Worm (Caenorhabditis elegans) whole organism, late embryonic: ENCODE results near the gene F26D2.14.

Source experiments
- C38D4.7 ChIP-seq: fragments of 200-800 bp; sonication (Bioruptor generic); optimal IDR thresholded peaks from 2 replicates; lab custom pipeline; 2018; ENCODE audit warnings: mild to moderate bottlenecking, missing genetic modification characterization, moderate library complexity, missing compliant biosample characterization
- K02D7.2 ChIP-seq: sonication (generic microtip); optimal IDR thresholded peaks from 2 replicates; lab custom pipeline; 2017; ENCODE audit warnings: mild to moderate bottlenecking, missing genetic modification characterization, missing compliant biosample characterization
- T23F11.4 ChIP-seq: fragments of 200-800 bp; sonication (Bioruptor generic); optimal IDR thresholded peaks from 2 replicates; lab custom pipeline; 2018; ENCODE audit warnings: mild to moderate bottlenecking, missing genetic modification characterization, missing compliant biosample characterization
- Y22D7AL.16 ChIP-seq: sonication (generic microtip); optimal IDR thresholded peaks from 2 replicates; lab custom pipeline; 2016; ENCODE audit warnings: missing genetic modification characterization, missing compliant biosample characterization
- ceh-18 ChIP-seq: sonication (generic microtip); optimal IDR thresholded peaks from 2 replicates; lab custom pipeline; 2016; ENCODE audit warnings: missing genetic modification characterization, missing compliant biosample characterization
- ceh-2 ChIP-seq: sonication (generic microtip); optimal IDR thresholded peaks from 2 replicates; lab custom pipeline; 2016; ENCODE audit warnings: missing genotype, missing genetic modification characterization, missing compliant biosample characterization
- ceh-22 ChIP-seq: sonication (generic microtip); optimal IDR thresholded peaks from 2 replicates; lab custom pipeline; 2017; ENCODE audit warnings: missing biosample characterization, missing genetic modification characterization
- ceh-24 ChIP-seq: sonication (generic microtip); optimal IDR thresholded peaks from 2 replicates; lab custom pipeline; 2016; ENCODE audit warnings: mild to moderate bottlenecking, missing genetic modification characterization, missing compliant biosample characterization
- ceh-30 ChIP-seq: fragments of 150-350 bp; optimal IDR thresholded peaks from 2 replicates; lab custom pipeline; 2014; ENCODE audit warnings: missing biosample characterization, missing genetic modification characterization
- ceh-31 ChIP-seq: sonication (generic microtip); optimal IDR thresholded peaks from 2 replicates; lab custom pipeline; 2016; ENCODE audit warnings: missing genetic modification characterization, missing compliant biosample characterization
- ceh-48 ChIP-seq: sonication (generic microtip); optimal IDR thresholded peaks from 2 replicates; lab custom pipeline; 2016; ENCODE audit warnings: missing genetic modification characterization, inconsistent platforms, missing compliant biosample characterization
- ceh-9 ChIP-seq: sonication (generic microtip); optimal IDR thresholded peaks from 2 replicates; lab custom pipeline; 2016; ENCODE audit warnings: mild to moderate bottlenecking, missing genetic modification characterization, inconsistent platforms, missing compliant biosample characterization
- che-1 ChIP-seq: sonication (generic microtip); optimal IDR thresholded peaks from 2 replicates; lab custom pipeline; 2016; ENCODE audit warnings: mild to moderate bottlenecking, missing genetic modification characterization, missing compliant biosample characterization
- dmd-4 ChIP-seq: sonication (generic microtip); optimal IDR thresholded peaks from 2 replicates; lab custom pipeline; 2016; ENCODE audit warnings: borderline replicate concordance, missing genetic modification characterization, missing compliant biosample characterization
- dve-1 ChIP-seq: sonication (generic microtip); optimal IDR thresholded peaks from 2 replicates; lab custom pipeline; 2017; ENCODE audit warnings: antibody characterized with exemption, mild to moderate bottlenecking, missing genetic modification characterization, missing compliant biosample characterization
- elt-2 ChIP-seq: sonication (generic microtip); optimal IDR thresholded peaks from 2 replicates; lab custom pipeline; 2016; ENCODE audit warnings: missing genetic modification reagents, missing genetic modification characterization, missing compliant biosample characterization
- ets-4 ChIP-seq: sonication (generic microtip); optimal IDR thresholded peaks from 2 replicates; lab custom pipeline; 2016; ENCODE audit warnings: missing genetic modification characterization, missing compliant biosample characterization
- eyg-1 ChIP-seq: sonication (generic microtip); optimal IDR thresholded peaks from 2 replicates; lab custom pipeline; 2016; ENCODE audit warnings: missing genotype, missing genetic modification characterization, missing compliant biosample characterization
- fax-1 ChIP-seq: sonication (generic microtip); optimal IDR thresholded peaks from 2 replicates; lab custom pipeline; 2016; ENCODE audit warnings: missing genotype, missing genetic modification characterization, missing compliant biosample characterization
- gmeb-2 ChIP-seq: sonication (generic microtip); optimal IDR thresholded peaks from 2 replicates; lab custom pipeline; 2016; ENCODE audit warnings: missing genetic modification characterization, inconsistent platforms, missing compliant biosample characterization
- hlh-13 ChIP-seq: fragments of 200-800 bp; sonication (Bioruptor generic); optimal IDR thresholded peaks from 2 replicates; lab custom pipeline; 2018; ENCODE audit warnings: mild to moderate bottlenecking, missing genetic modification characterization, missing compliant biosample characterization
- hlh-15 ChIP-seq: sonication (generic microtip); optimal IDR thresholded peaks from 2 replicates; lab custom pipeline; 2016; ENCODE audit warnings: missing genetic modification characterization, missing compliant biosample characterization
- hlh-6 ChIP-seq: sonication (generic microtip); optimal IDR thresholded peaks from 2 replicates; lab custom pipeline; 2016; ENCODE audit warnings: missing genotype, missing genetic modification characterization, missing compliant biosample characterization
- hlh-8 ChIP-seq: sonication (generic microtip); optimal IDR thresholded peaks from 2 replicates; lab custom pipeline; 2016; ENCODE audit warnings: missing genotype, missing genetic modification characterization, missing compliant biosample characterization
- lim-6 ChIP-seq: sonication (generic microtip); optimal IDR thresholded peaks from 2 replicates; lab custom pipeline; 2016; ENCODE audit warnings: missing genetic modification characterization, missing compliant biosample characterization
- mec-3 ChIP-seq: sonication (generic microtip); optimal IDR thresholded peaks from 2 replicates; lab custom pipeline; 2016; ENCODE audit warnings: borderline replicate concordance, missing genetic modification characterization, missing compliant biosample characterization
- nfya-1 ChIP-seq: sonication (generic microtip); optimal IDR thresholded peaks from 2 replicates; lab custom pipeline; 2017; ENCODE audit warnings: missing genetic modification characterization, mild to moderate bottlenecking, missing compliant biosample characterization, antibody characterized with exemption, moderate library complexity
- nhr-11 ChIP-seq: fragments of 150-350 bp; optimal IDR thresholded peaks from 2 replicates; lab custom pipeline; 2014; ENCODE audit warnings: missing biosample characterization, missing genetic modification characterization
- npax-4 ChIP-seq: sonication (generic microtip); optimal IDR thresholded peaks from 2 replicates; lab custom pipeline; 2016; ENCODE audit warnings: missing genetic modification characterization, missing compliant biosample characterization
- pag-3 ChIP-seq: sonication (generic microtip); optimal IDR thresholded peaks from 2 replicates; lab custom pipeline; 2016; ENCODE audit warnings: missing compliant biosample characterization, missing genetic modification characterization, borderline replicate concordance
- pat-9 ChIP-seq: fragments of 200-800 bp; sonication (Bioruptor generic); optimal IDR thresholded peaks from 2 replicates; lab custom pipeline; 2018; ENCODE audit warnings: mild to moderate bottlenecking, missing genetic modification characterization, moderate library complexity, missing compliant biosample characterization
- pax-1 ChIP-seq: fragments of 150-350 bp; optimal IDR thresholded peaks from 2 replicates; lab custom pipeline; 2014; ENCODE audit warnings: missing biosample characterization, missing genetic modification characterization
- pha-2 ChIP-seq: sonication (generic microtip); optimal IDR thresholded peaks from 2 replicates; lab custom pipeline; 2017; ENCODE audit warnings: mild to moderate bottlenecking, missing genetic modification characterization, missing compliant biosample characterization
- pqm-1 ChIP-seq: sonication (generic microtip); optimal IDR thresholded peaks from 2 replicates; lab custom pipeline; 2016; ENCODE audit warnings: missing genetic modification characterization, missing compliant biosample characterization
- pros-1 ChIP-seq: fragments of 150-350 bp; optimal IDR thresholded peaks from 2 replicates; lab custom pipeline; 2014; ENCODE audit warnings: missing biosample characterization, missing genetic modification reagents, missing genetic modification characterization
- ref-2 ChIP-seq: sonication (generic microtip); optimal IDR thresholded peaks from 2 replicates; lab custom pipeline; 2016; ENCODE audit warnings: missing genetic modification characterization, missing compliant biosample characterization
- rnt-1 ChIP-seq: sonication (generic microtip); optimal IDR thresholded peaks from 2 replicates; lab custom pipeline; 2016; ENCODE audit warnings: missing genetic modification characterization, missing compliant biosample characterization
- sdc-2 ChIP-seq: sonication (generic microtip); optimal IDR thresholded peaks from 2 replicates; lab custom pipeline; 2016; ENCODE audit warnings: missing genotype, missing genetic modification characterization, missing compliant biosample characterization
- sox-4 ChIP-seq: sonication (generic microtip); optimal IDR thresholded peaks from 2 replicates; lab custom pipeline; 2017; ENCODE audit warnings: mild to moderate bottlenecking, missing genetic modification characterization, inconsistent platforms, missing compliant biosample characterization
- tbx-2 ChIP-seq: sonication (generic microtip); optimal IDR thresholded peaks from 2 replicates; lab custom pipeline; 2016; ENCODE audit warnings: missing genetic modification characterization, missing compliant biosample characterization
- unc-3 ChIP-seq, 2 experiments: fragments of 200-800 bp in 1 of 2; sonication (Bioruptor generic) in 1 of 2; sonication (generic microtip) in 1 of 2; conservative IDR thresholded peaks in 1 of 2; optimal IDR thresholded peaks in 1 of 2; 2 replicates each; pipeline versions ENCODE4 v1.3.6 to Lab custom; 2016 to 2022; ENCODE audit warnings: missing compliant biosample characterization in 2 of 2, missing genetic modification characterization in 2 of 2, missing genetic modification reagents in 1 of 2
- unc-42 ChIP-seq: sonication (generic microtip); optimal IDR thresholded peaks from 2 replicates; lab custom pipeline; 2016; ENCODE audit warnings: missing genotype, missing genetic modification characterization, missing compliant biosample characterization
- unc-55 ChIP-seq: sonication (generic microtip); optimal IDR thresholded peaks from 2 replicates; lab custom pipeline; 2017; ENCODE audit warnings: missing biosample characterization, missing genetic modification reagents, missing genetic modification characterization
- unc-86 ChIP-seq: sonication (generic microtip); optimal IDR thresholded peaks from 2 replicates; lab custom pipeline; 2016; ENCODE audit warnings: missing genetic modification characterization, missing compliant biosample characterization
- zip-5 ChIP-seq: sonication (generic microtip); optimal IDR thresholded peaks from 2 replicates; lab custom pipeline; 2016; ENCODE audit warnings: missing genetic modification characterization, missing compliant biosample characterization

The F26D2.14 gene

DNA sequence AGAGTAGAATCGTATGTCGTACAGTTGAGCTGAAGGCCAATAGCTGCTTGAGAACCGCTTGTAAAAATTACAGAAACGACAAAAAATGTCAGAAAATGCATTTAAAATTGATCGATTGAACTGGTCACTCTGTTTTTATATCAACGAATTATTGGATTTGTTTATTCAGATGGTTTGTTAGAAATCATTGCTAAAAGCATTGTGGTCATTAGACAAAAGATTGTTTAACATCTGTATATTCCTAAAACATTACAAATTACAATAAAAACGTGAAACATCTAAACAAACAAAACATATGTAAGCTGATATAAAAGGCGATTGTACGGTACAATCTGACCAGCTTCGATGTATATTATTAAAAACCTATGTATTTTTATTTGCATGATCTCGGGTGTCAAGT is at the start of gene F26D2.14, which contains the start of gene F26D2.13:
F26D2.14 (plus strand) TSS at position 346 of the 400 bp plus-strand sequence.
F26D2.13 (minus strand) TSS at position 101 of the 400 bp plus-strand sequence.
- TF ChIP-seq tbx-2 (tag; lab: Kevin White, UChicago) (no peak), pqm-1 (no peak), sdc-2 (tag; lab: Kevin White, UChicago) (no peak), ceh-18 (tag; lab: Kevin White, UChicago) (no peak), ets-4 (tag; lab: Kevin White, UChicago) (no peak), hlh-15 (tag; lab: Kevin White, UChicago) (no peak), ceh-31 (tag; lab: Kevin White, UChicago) (no peak), ceh-2 (tag; lab: Kevin White, UChicago) (no peak), gmeb-2 (tag; lab: Kevin White, UChicago) (no peak), elt-2 (tag; lab: Kevin White, UChicago) (no peak), ref-2 (tag; lab: Kevin White, UChicago) (no peak), hlh-8 (no peak), pag-3 (no peak)

DNA sequence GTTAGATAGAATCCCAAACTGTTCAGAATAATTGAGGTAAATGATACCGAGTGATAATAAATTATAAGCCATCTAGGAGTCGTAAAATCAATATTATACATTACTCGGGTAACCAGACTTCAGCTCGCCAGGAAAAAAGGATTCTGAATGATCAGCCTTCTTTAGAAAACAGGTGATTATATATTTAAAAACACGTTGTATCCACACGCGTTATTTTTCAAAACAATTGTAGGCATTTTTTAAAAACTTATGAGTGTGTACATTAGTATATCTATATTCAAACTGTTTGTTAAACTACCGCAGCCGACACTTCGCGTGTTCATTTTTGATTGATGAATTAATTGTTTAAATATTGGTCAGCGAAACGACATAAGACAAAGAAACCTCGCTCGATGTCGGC is 47.4 kb upstream of the F26D2.14 start, which contains the start of gene sri-65:
sri-65 (minus strand) TSS at position 101 of the 400 bp plus-strand sequence.
- TF ChIP-seq unc-86 (tag; lab: Kevin White, UChicago) (no peak), pat-9 (tag; lab: Kevin White, UChicago) (no peak), ceh-48 (tag; lab: Kevin White, UChicago) (no peak), hlh-6 (tag; lab: Kevin White, UChicago) (no peak), fax-1 (no peak), pha-2 (tag; lab: Kevin White, UChicago) (no peak), ref-2 (tag; lab: Kevin White, UChicago) (no peak), hlh-15 (tag; lab: Kevin White, UChicago) (no peak), C38D4.7 (GFP tag; lab: Kevin White, UChicago) (no peak), nhr-11 (tag; lab: Kevin White, UChicago) (no peak), ceh-24 (tag; lab: Kevin White, UChicago) (no peak), che-1 (tag; lab: Kevin White, UChicago) (no peak), hlh-13 (no peak), eyg-1 (tag; lab: Kevin White, UChicago) (no peak), sdc-2 (tag; lab: Kevin White, UChicago) (no peak), pag-3 (no peak)

DNA sequence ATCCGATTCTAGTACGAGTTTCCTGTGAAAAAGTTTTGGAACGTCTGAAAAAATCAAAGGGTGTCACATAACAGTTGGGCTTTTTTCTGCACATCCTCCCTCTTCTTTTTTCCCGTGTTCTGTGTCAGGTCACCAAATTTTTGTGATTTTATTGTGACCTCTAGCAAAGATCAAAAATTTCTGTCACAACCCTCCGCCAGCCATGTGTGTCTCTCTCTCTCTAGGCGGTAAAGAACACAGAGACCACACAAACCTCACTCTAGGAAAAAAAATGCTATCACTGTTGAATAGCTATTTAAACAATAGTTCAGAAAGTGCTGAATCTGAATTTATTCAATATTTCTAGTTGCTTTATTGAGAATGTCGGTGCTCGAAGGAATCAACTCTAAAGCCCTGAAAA is 45.0 kb upstream of the F26D2.14 start, which contains the start of gene gst-44:
gst-44 (plus strand) TSS at position 237 of the 400 bp plus-strand sequence.
- TF ChIP-seq rnt-1 (tag; lab: Kevin White, UChicago): no peak
- no peak for TF ChIP-seq fax-1
- no peak for TF ChIP-seq hlh-15 (tag; lab: Kevin White, UChicago)
- TF ChIP-seq mec-3: no peak
- no peak for TF ChIP-seq K02D7.2 (tag; lab: Kevin White, UChicago)
- TF ChIP-seq ceh-9 (tag; lab: Kevin White, UChicago): no peak
- TF ChIP-seq nfya-1: no peak
- no peak for TF ChIP-seq sox-4 (tag; lab: Kevin White, UChicago)
- no peak for TF ChIP-seq pax-1 (tag; lab: Kevin White, UChicago)
- no peak for TF ChIP-seq T23F11.4 (GFP tag; lab: Kevin White, UChicago)
- no peak for TF ChIP-seq dve-1
- TF ChIP-seq ceh-30 (tag; lab: Kevin White, UChicago): no peak
- TF ChIP-seq ceh-24 (tag; lab: Kevin White, UChicago): no peak
- no peak for TF ChIP-seq unc-3 (GFP tag; conservative IDR thresholded peaks at IDR 0.05; lab: Robert Waterston, UW)
- no peak for TF ChIP-seq unc-3 (tag; optimal IDR thresholded peaks at IDR 0.05; lab: Kevin White, UChicago)
- TF ChIP-seq ceh-31 (tag; lab: Kevin White, UChicago): no peak
- TF ChIP-seq, all 69 proteins: peak for 0

DNA sequence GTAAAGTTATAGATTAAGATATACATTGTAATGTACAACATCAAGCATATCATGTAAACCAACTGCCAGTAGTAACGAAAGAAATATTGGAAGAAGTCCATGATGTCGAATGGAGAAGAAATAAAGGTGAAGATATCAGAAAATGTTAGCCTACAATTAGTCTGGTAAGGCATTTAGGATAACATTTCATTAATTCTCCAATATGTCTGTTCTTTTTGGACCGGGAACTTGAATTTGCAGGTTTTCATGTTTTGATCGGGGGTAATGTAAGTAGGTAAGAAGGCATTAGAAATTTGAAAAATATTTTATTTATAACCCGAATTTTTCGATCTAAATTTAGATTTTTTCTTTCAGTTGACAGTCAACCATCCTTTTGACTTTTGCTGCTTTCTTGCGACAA is 41.9 kb upstream of the F26D2.14 start, which contains the start of gene srd-63:
srd-63 (minus strand) TSS at position 101 of the 400 bp plus-strand sequence.
- no peak for TF ChIP-seq hlh-6 (tag; lab: Kevin White, UChicago)
- TF ChIP-seq pros-1 (tag; lab: Kevin White, UChicago): no peak
- no peak for TF ChIP-seq Y22D7AL.16
- TF ChIP-seq pqm-1: no peak
- TF ChIP-seq dmd-4 (tag; lab: Kevin White, UChicago): no peak
- no peak for TF ChIP-seq unc-55 (GFP tag; lab: Kevin White, UChicago)
- TF ChIP-seq sox-4 (tag; lab: Kevin White, UChicago): no peak
- TF ChIP-seq fax-1: no peak
- no peak for TF ChIP-seq ceh-18 (tag; lab: Kevin White, UChicago)
- TF ChIP-seq pat-9 (tag; lab: Kevin White, UChicago): no peak
- no peak for TF ChIP-seq T23F11.4 (GFP tag; lab: Kevin White, UChicago)
- no peak for TF ChIP-seq ceh-48 (tag; lab: Kevin White, UChicago)
- TF ChIP-seq lim-6: no peak
- TF ChIP-seq npax-4 (tag; lab: Kevin White, UChicago): no peak
- no peak for TF ChIP-seq pax-1 (tag; lab: Kevin White, UChicago)
- TF ChIP-seq unc-42 (tag; lab: Kevin White, UChicago): no peak
- no peak for TF ChIP-seq zip-5 (tag; lab: Kevin White, UChicago)
- TF ChIP-seq ceh-2 (tag; lab: Kevin White, UChicago): no peak
- no peak for TF ChIP-seq ceh-22 (tag; lab: Kevin White, UChicago)
